Fruit fly (Drosophila melanogaster): ENCODE measurements around the gene CG1440.

The CG1440 gene

DNA sequence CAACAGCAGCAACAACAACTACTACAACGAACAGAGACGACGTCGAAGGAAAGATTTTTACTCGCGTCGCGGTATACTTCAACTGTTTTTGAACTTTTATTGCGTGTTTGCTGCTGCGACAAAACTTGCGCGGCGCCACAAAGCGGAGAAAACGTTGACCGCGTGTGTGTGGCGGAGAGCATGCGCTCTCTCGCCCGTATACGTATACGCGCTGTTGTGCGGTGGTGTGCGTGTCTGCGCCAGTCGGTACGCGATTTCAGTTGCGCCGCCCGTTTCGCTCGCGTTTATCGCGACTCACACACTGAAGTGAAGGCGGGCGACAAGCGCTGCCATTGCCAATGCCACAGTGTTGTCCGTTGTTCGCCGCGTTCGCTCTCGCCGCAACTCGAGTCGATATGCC is 27.1 kb upstream of the CG1440 start:
- TF ChIP-seq tai (GFP tag; optimal IDR thresholded peaks at IDR 0.05) (no peak), Rel (GFP tag; optimal IDR thresholded peaks at IDR 0.05) (peak; percentile 85), Rel (tag; optimal IDR thresholded peaks at IDR 0.05) (peak; percentile 81), N (GFP tag; optimal IDR thresholded peaks at IDR 0.05) (peak; percentile 7), h (GFP tag; optimal IDR thresholded peaks at IDR 0.05) (peak; percentile 23), Mio (GFP tag; optimal IDR thresholded peaks at IDR 0.05) (no peak), CrebA (GFP tag; optimal IDR thresholded peaks at IDR 0.05; ENCODE audit: borderline replicate concordance) (no peak), woc (GFP tag; optimal IDR thresholded peaks at IDR 0.05) (peak; percentile 50), Hr78 (GFP tag; optimal IDR thresholded peaks at IDR 0.05) (no peak), foxo (GFP tag; optimal IDR thresholded peaks at IDR 0.05) (peak in 1 of 2 experiments; percentile 75), sv (GFP tag; optimal IDR thresholded peaks at IDR 0.05) (no peak), jim (GFP tag; optimal IDR thresholded peaks at IDR 0.05) (no peak), dsf (GFP tag; optimal IDR thresholded peaks at IDR 0.05; ENCODE audit: borderline replicate concordance) (no peak), dl (GFP tag; optimal IDR thresholded peaks at IDR 0.05; ENCODE audit: insufficient read depth in 1 of 2, partially characterized antibody in 2 of 2) (peak; percentile 69 to 75), Jra (GFP tag; optimal IDR thresholded peaks at IDR 0.05) (no peak), CG9705 (GFP tag; optimal IDR thresholded peaks at IDR 0.05) (peak; percentile 24), usp (GFP tag; optimal IDR thresholded peaks at IDR 0.05) (no peak), fru (GFP tag; optimal IDR thresholded peaks at IDR 0.05) (peak; percentile 21), CG32264 (GFP tag; optimal IDR thresholded peaks at IDR 0.05) (peak; percentile 76), GATAd (GFP tag; optimal IDR thresholded peaks at IDR 0.05) (no peak), rgr (GFP tag; optimal IDR thresholded peaks at IDR 0.05) (peak; percentile 34), Vsx2 (GFP tag; optimal IDR thresholded peaks at IDR 0.05; ENCODE audit: partially characterized antibody) (no peak), OdsH (GFP tag; optimal IDR thresholded peaks at IDR 0.05) (no peak), lola (GFP tag; optimal IDR thresholded peaks at IDR 0.05) (no peak), ey (GFP tag; optimal IDR thresholded peaks at IDR 0.05) (no peak), psq (GFP tag; optimal IDR thresholded peaks at IDR 0.05) (no peak), sage (GFP tag; optimal IDR thresholded peaks at IDR 0.05) (peak; percentile 85), HLH106 (tag; optimal IDR thresholded peaks at IDR 0.05) (peak; percentile 21), dmrt93B (GFP tag; optimal IDR thresholded peaks at IDR 0.05) (no peak), Hr83 (GFP tag; optimal IDR thresholded peaks at IDR 0.05; ENCODE audit: poor library complexity, severe bottlenecking) (peak; percentile 90), Hnf4 (GFP tag; optimal IDR thresholded peaks at IDR 0.05) (peak; percentile 13), Myc (optimal IDR thresholded peaks at IDR 0.05) (no peak), brk (GFP tag; optimal IDR thresholded peaks at IDR 0.05) (peak; percentile 85), pan (optimal IDR thresholded peaks at IDR 0.05) (no peak), Sp1 (GFP tag; optimal IDR thresholded peaks at IDR 0.05) (peak; percentile 83), Dfd (GFP tag; optimal IDR thresholded peaks at IDR 0.05) (no peak), Abd-B (GFP tag; optimal IDR thresholded peaks at IDR 0.05) (no peak), Dif (GFP tag; optimal IDR thresholded peaks at IDR 0.05; ENCODE audit: partially characterized antibody) (peak; percentile 23), br (GFP tag; optimal IDR thresholded peaks at IDR 0.05) (peak; percentile 23)

DNA sequence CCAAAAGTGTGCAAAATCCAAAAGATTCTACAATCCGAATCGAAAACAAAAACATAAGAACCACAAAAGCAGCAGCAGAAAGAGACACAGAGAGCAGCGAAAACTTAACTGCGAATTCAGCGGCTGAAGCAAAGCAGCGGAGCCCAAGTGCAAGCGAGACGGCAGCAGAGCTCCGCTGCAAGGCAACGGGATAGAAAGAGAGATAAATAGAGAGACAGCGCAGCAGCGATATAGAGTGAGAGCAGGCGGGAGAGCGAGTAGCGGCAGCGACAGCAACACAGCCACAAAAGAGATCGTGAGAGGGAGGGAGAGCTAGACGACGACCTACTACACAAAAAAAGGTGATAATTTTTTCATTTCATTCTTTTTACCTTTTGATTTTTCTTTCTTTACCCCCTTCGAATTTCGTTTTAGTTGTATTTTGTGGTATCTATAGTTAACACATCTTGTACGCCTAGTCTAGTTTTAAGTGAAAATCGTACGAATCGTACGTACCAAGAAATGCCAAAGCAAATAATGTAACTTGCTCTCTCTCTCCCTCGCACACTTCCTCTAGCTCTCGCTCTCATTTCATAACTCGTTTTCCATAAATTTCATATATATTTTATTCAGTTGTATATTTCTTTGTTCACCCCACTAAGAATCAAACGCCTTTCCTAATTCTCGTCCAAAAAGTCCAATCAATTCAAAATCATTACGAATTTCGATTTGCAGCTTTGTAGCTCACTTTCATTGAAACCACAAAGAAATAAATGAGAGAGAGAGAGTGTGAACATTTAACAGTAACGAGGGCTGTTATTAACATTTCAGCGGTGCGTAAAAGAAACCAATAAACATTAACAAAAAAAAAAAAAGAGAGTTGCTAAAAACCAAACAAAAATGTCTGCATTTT is 26.3 kb upstream of the CG1440 start:
- TF ChIP-seq CG32264 (GFP tag; optimal IDR thresholded peaks at IDR 0.05) (peak; percentile 28), dsf (GFP tag; optimal IDR thresholded peaks at IDR 0.05; ENCODE audit: borderline replicate concordance) (no peak), GATAd (GFP tag; optimal IDR thresholded peaks at IDR 0.05) (no peak), OdsH (GFP tag; optimal IDR thresholded peaks at IDR 0.05) (no peak), Hr83 (GFP tag; optimal IDR thresholded peaks at IDR 0.05; ENCODE audit: poor library complexity, severe bottlenecking) (peak; percentile 73), Dif (GFP tag; optimal IDR thresholded peaks at IDR 0.05; ENCODE audit: partially characterized antibody) (peak; percentile 90), rgr (GFP tag; optimal IDR thresholded peaks at IDR 0.05) (no peak), sage (GFP tag; optimal IDR thresholded peaks at IDR 0.05) (peak; percentile 30), dl (GFP tag; optimal IDR thresholded peaks at IDR 0.05; ENCODE audit: insufficient read depth in 1 of 2, partially characterized antibody in 2 of 2) (peak; percentile 38 to 79), HLH106 (tag; optimal IDR thresholded peaks at IDR 0.05) (no peak), br (GFP tag; optimal IDR thresholded peaks at IDR 0.05) (peak; percentile 11), Dfd (GFP tag; optimal IDR thresholded peaks at IDR 0.05) (no peak), lola (GFP tag; optimal IDR thresholded peaks at IDR 0.05) (no peak), Myc (optimal IDR thresholded peaks at IDR 0.05) (peak; percentile 16), h (GFP tag; optimal IDR thresholded peaks at IDR 0.05) (peak; percentile 46), tai (GFP tag; optimal IDR thresholded peaks at IDR 0.05) (no peak)

Data from whole organism, wandering third instar larva.